Fruit fly (Drosophila melanogaster): ENCODE data around the gene Mpi.

Gene Mpi

dm6 chr3R:9791177-9791806 lies 31.9 kb downstream of the Mpi start, which contains the start of the genes CG12945 and CG8507 (continued):
- TF ChIP-seq CG15696 (tag; optimal IDR thresholded peaks at IDR 0.05) (peak; percentile 48), slp2 (GFP tag; optimal IDR thresholded peaks at IDR 0.05) (no peak), ac (GFP tag; optimal IDR thresholded peaks at IDR 0.05) (no peak), ranshi (GFP tag; IDR thresholded peaks at IDR 0.05) (no peak), gsb-n (tag; optimal IDR thresholded peaks at IDR 0.05) (no peak), CG15601 (tag; optimal IDR thresholded peaks at IDR 0.05) (peak; percentile 35), ERR (GFP tag; optimal IDR thresholded peaks at IDR 0.05) (no peak), seq (GFP tag; IDR thresholded peaks at IDR 0.05) (no peak), HLH4C (GFP tag; IDR thresholded peaks at IDR 0.05; ENCODE audit: partially characterized antibody) (no peak), ftz-f1 (GFP tag; optimal IDR thresholded peaks at IDR 0.05) (no peak), CG12071 (GFP tag; optimal IDR thresholded peaks at IDR 0.05) (no peak), CG9215 (GFP tag; IDR thresholded peaks at IDR 0.05) (peak; percentile 29; the same call in 1 of the 2 replicates), toy (GFP tag; IDR thresholded peaks at IDR 0.05) (no peak), CG13424 (tag; optimal IDR thresholded peaks at IDR 0.05) (peak; percentile 67), ems (GFP tag; optimal IDR thresholded peaks at IDR 0.05) (peak; percentile 1), Hey (tag; optimal IDR thresholded peaks at IDR 0.05) (no peak), Sin3A (optimal IDR thresholded peaks at IDR 0.05) (peak; percentile 85), Nf-YC (tag; optimal IDR thresholded peaks at IDR 0.05) (no peak), CG10543 (GFP tag; optimal IDR thresholded peaks at IDR 0.05) (no peak), cg (GFP tag; optimal IDR thresholded peaks at IDR 0.05) (no peak), hb (GFP tag; IDR thresholded peaks at IDR 0.05; ENCODE audit: partially characterized antibody) (no peak), CG16779 (GFP tag; IDR thresholded peaks at IDR 0.05) (no peak), CG34376 (GFP tag; optimal IDR thresholded peaks at IDR 0.05) (peak; percentile 24), repo (GFP tag; optimal IDR thresholded peaks at IDR 0.05) (no peak), da (GFP tag; optimal IDR thresholded peaks at IDR 0.05) (no peak), BEAF-32 (GFP tag; optimal IDR thresholded peaks at IDR 0.05) (peak; percentile 52), D19B (GFP tag; optimal IDR thresholded peaks at IDR 0.05) (no peak), sna (GFP tag; IDR thresholded peaks at IDR 0.05; ENCODE audit: partially characterized antibody) (no peak), CG18011 (GFP tag; optimal IDR thresholded peaks at IDR 0.05) (peak; percentile 28), Dad (GFP tag; optimal IDR thresholded peaks at IDR 0.05) (peak; percentile 26), CG7372 (GFP tag; IDR thresholded peaks at IDR 0.05) (no peak), unc-4 (GFP tag; IDR thresholded peaks at IDR 0.05; ENCODE audit: partially characterized antibody) (0 out of 2 replicates have a peak, but pooled peaks have one; percentile 31), sisA (GFP tag; IDR thresholded peaks at IDR 0.05) (no peak), CG14710 (tag; optimal IDR thresholded peaks at IDR 0.05) (peak; percentile 70), corto (GFP tag; optimal IDR thresholded peaks at IDR 0.05) (no peak), Gug (GFP tag; IDR thresholded peaks at IDR 0.05) (peak; percentile 36; the same call in 1 of the 4 replicates), CG10654 (GFP tag; optimal IDR thresholded peaks at IDR 0.05) (peak; percentile 4), CG18599 (GFP tag; optimal IDR thresholded peaks at IDR 0.05) (no peak), CG7556 (GFP tag; optimal IDR thresholded peaks at IDR 0.05) (no peak), tio (GFP tag; optimal IDR thresholded peaks at IDR 0.05) (no peak), CG2202 (tag; optimal IDR thresholded peaks at IDR 0.05) (no peak), CG16815 (GFP tag; optimal IDR thresholded peaks at IDR 0.05) (peak; percentile 11), otp (GFP tag; IDR thresholded peaks at IDR 0.05) (no peak), dimm (GFP tag; IDR thresholded peaks at IDR 0.05) (no peak), CG10959 (GFP tag; IDR thresholded peaks at IDR 0.05) (no peak), Tbp (GFP tag; optimal IDR thresholded peaks at IDR 0.05) (no peak), Dp (GFP tag; optimal IDR thresholded peaks at IDR 0.05) (peak; percentile 32), HmgZ (tag; optimal IDR thresholded peaks at IDR 0.05) (peak; percentile 77), sima (GFP tag; optimal IDR thresholded peaks at IDR 0.05) (no peak), Drgx (GFP tag; IDR thresholded peaks at IDR 0.05) (no peak), mirr (GFP tag; optimal IDR thresholded peaks at IDR 0.05) (no peak)

Measured in whole organism, embryonic.